Worm (Caenorhabditis elegans) whole organism, young adult: Measurements from ENCODE around the gene srbc-79.

ENCODE experiments used
- ama-1 ChIP-seq, 3 experiments: fragments of 150-350 bp in 1 of 3; sonication (generic microtip) in 2 of 3; optimal IDR thresholded peaks; 2 replicates each; lab custom pipeline; 2014 to 2018; ENCODE audit warnings: missing biosample characterization in 2 of 3, missing genetic modification characterization in 2 of 3, missing genetic modification reagents in 2 of 3
- ets-4 ChIP-seq: fragments of 200-800 bp; sonication (Bioruptor generic); optimal IDR thresholded peaks from 2 replicates; lab custom pipeline; 2018; ENCODE audit warnings: mild to moderate bottlenecking, missing genetic modification characterization, missing compliant biosample characterization
- lin-35 ChIP-seq, 3 experiments: fragments of 150-350 bp in 2 of 3; sonication (generic microtip) in 1 of 3; optimal IDR thresholded peaks; 2 replicates each; lab custom pipeline; 2014 to 2018; ENCODE audit warnings: missing biosample characterization in 3 of 3, missing genetic modification characterization in 3 of 3, missing genetic modification reagents in 3 of 3

DNA sequence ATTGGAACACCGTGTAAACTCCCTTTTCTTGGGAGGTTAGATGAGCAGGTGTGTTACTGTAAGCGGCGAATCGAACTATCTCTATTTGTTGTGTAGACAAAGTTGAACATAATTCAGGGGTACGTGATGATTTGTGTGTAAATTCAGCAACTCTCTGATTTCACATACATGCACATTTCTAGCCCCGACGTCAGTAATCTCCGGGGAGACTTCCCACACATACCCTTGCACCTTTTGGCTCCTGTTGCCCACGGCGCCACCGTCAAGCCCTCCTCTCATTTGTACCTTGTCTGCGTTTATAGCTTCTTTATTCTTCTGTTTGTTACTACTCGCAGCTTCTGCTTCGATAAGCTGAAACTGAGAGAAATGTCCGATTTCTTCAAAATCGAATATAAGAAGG is 26.6 kb upstream of the srbc-79 start, which contains the start of gene Y38H6C.25:
- TF ChIP-seq ets-4 (no peak), lin-35 (GFP tag; optimal IDR thresholded peaks at IDR 0.05; lab: Kevin White, UChicago) (no peak), ama-1 (optimal IDR thresholded peaks at IDR 0.05; lab: Kevin White, UChicago) (no peak), ama-1 (GFP tag; optimal IDR thresholded peaks at IDR 0.05; lab: Kevin White, UChicago) (no peak)
